Fruit fly (Drosophila melanogaster): ENCODE results near the gene CSN8.
A peak's percentile ranks its signal among the peaks of the same experiment; 100 is the strongest.

Gene CSN8

dm6 chr2L:8326414-8327271 is 38.0 kb upstream of the CSN8 start (continued):
- peak; percentile 48 for TF ChIP-seq Med (GFP tag)
- no peak for TF ChIP-seq otp (GFP tag; IDR thresholded peaks at IDR 0.05)
- TF ChIP-seq cwo (GFP tag; optimal IDR thresholded peaks at IDR 0.05) = peak; percentile 32
- no peak for TF ChIP-seq Deaf1 (tag; optimal IDR thresholded peaks at IDR 0.05)
- no peak for TF ChIP-seq CG2875 (GFP tag; optimal IDR thresholded peaks at IDR 0.05)
- no peak for TF ChIP-seq CG3847 (GFP tag; IDR thresholded peaks at IDR 0.05)
- no peak for TF ChIP-seq Adf1 (GFP tag; IDR thresholded peaks at IDR 0.05)
- no peak for TF ChIP-seq crol (GFP tag; IDR thresholded peaks at IDR 0.05)
- no peak for TF ChIP-seq ro (GFP tag; IDR thresholded peaks at IDR 0.05)
- TF ChIP-seq Pdp1 (GFP tag; optimal IDR thresholded peaks at IDR 0.05) = peak in 1 of 2 experiments; percentile 39
- no peak for TF ChIP-seq Bgb (GFP tag; IDR thresholded peaks at IDR 0.05; ENCODE audit: partially characterized antibody)
- no peak for TF ChIP-seq CG2202 (tag; optimal IDR thresholded peaks at IDR 0.05)
- TF ChIP-seq CG11723 (GFP tag; optimal IDR thresholded peaks at IDR 0.05) = no peak
- no peak for TF ChIP-seq cas (GFP tag; IDR thresholded peaks at IDR 0.05)
- TF ChIP-seq CG31441 (GFP tag; IDR thresholded peaks at IDR 0.05) = peak; percentile 51
- TF ChIP-seq yki (optimal IDR thresholded peaks at IDR 0.05) = no peak
- TF ChIP-seq toy (GFP tag; IDR thresholded peaks at IDR 0.05) = no peak
- TF ChIP-seq CG15514 (GFP tag; optimal IDR thresholded peaks at IDR 0.05) = no peak
- TF ChIP-seq CG2712 (tag; optimal IDR thresholded peaks at IDR 0.05) = peak; percentile 40
- TF ChIP-seq Sox102F (GFP tag; optimal IDR thresholded peaks at IDR 0.05) = peak; percentile 33
- no peak for TF ChIP-seq CG17612 (GFP tag; IDR thresholded peaks at IDR 0.05)
- no peak for TF ChIP-seq CG8089 (GFP tag; optimal IDR thresholded peaks at IDR 0.05)
- peak; percentile 18 for TF ChIP-seq CG12659 (GFP tag; optimal IDR thresholded peaks at IDR 0.05)
- TF ChIP-seq CG31388 (GFP tag; optimal IDR thresholded peaks at IDR 0.05) = no peak
- TF ChIP-seq ara (GFP tag; IDR thresholded peaks at IDR 0.05) = no peak
- peak; percentile 34 for TF ChIP-seq CTCF (GFP tag; optimal IDR thresholded peaks at IDR 0.05)
- peak; percentile 40 for TF ChIP-seq row (GFP tag; IDR thresholded peaks at IDR 0.05)
- TF ChIP-seq CG6254 (GFP tag; optimal IDR thresholded peaks at IDR 0.05) = no peak
- TF ChIP-seq amos (GFP tag; IDR thresholded peaks at IDR 0.05; ENCODE audit: partially characterized antibody) = no peak
- TF ChIP-seq dmrt99B (tag; optimal IDR thresholded peaks at IDR 0.05) = peak; percentile 50
- TF ChIP-seq z (GFP tag; IDR thresholded peaks at IDR 0.05) = no peak
- no peak for TF ChIP-seq Dll (GFP tag; IDR thresholded peaks at IDR 0.05; ENCODE audit: partially characterized antibody)
- TF ChIP-seq CG12391 (tag; optimal IDR thresholded peaks at IDR 0.05) = peak; percentile 42
- TF ChIP-seq YL-1 (GFP tag; optimal IDR thresholded peaks at IDR 0.05) = no peak
- TF ChIP-seq Hmr (GFP tag; optimal IDR thresholded peaks at IDR 0.05) = peak; percentile 60
- TF ChIP-seq Fer1 (GFP tag; optimal IDR thresholded peaks at IDR 0.05) = peak; percentile 25
- 0 out of 4 replicates have a peak, but pooled peaks have one; percentile 55 for TF ChIP-seq chinmo (GFP tag; IDR thresholded peaks at IDR 0.05; ENCODE audit: partially characterized antibody)
- no peak for TF ChIP-seq prd (optimal IDR thresholded peaks at IDR 0.05)
- TF ChIP-seq prd (GFP tag; IDR thresholded peaks at IDR 0.05) = no peak
- peak; percentile 18 for TF ChIP-seq sens (GFP tag)
- peak; percentile 22 for TF ChIP-seq CG18262 (tag; optimal IDR thresholded peaks at IDR 0.05)
- TF ChIP-seq Ets97D (GFP tag; optimal IDR thresholded peaks at IDR 0.05) = no peak
- no peak for TF ChIP-seq C15 (GFP tag; IDR thresholded peaks at IDR 0.05)
- TF ChIP-seq Ssrp (tag; optimal IDR thresholded peaks at IDR 0.05) = no peak
- no peak for TF ChIP-seq kay (GFP tag; optimal IDR thresholded peaks at IDR 0.05)

Data from whole organism, embryonic.